Fruit fly (Drosophila melanogaster) whole organism, adult: Measurements from ENCODE around the gene CG15012.

Experiments
- CG12768 ChIP-seq: fragments of 200-800 bp; sonication (Bioruptor generic); optimal IDR thresholded peaks from 2 replicates; lab custom pipeline; 2017; ENCODE audit warnings: missing biosample characterization, missing genetic modification characterization, mild to moderate bottlenecking, moderate library complexity, missing genetic modification reagents
- CG14711 ChIP-seq: fragments of 200-800 bp; sonication (Bioruptor generic); optimal IDR thresholded peaks from 2 replicates; lab custom pipeline; 2018; ENCODE audit warnings: missing biosample characterization, mild to moderate bottlenecking, missing genetic modification characterization, moderate library complexity
- CG1620 ChIP-seq: fragments of 200-800 bp; sonication (Bioruptor generic); optimal IDR thresholded peaks from 2 replicates; lab custom pipeline; 2016; ENCODE audit warnings: missing biosample characterization, missing genetic modification characterization
- CG7045 ChIP-seq: fragments of 200-800 bp; sonication (Bioruptor generic); optimal IDR thresholded peaks from 2 replicates; lab custom pipeline; 2017; ENCODE audit warnings: missing biosample characterization, mild to moderate bottlenecking, missing genetic modification characterization
- Hr96 ChIP-seq: fragments of 200-800 bp; sonication (Bioruptor generic); optimal IDR thresholded peaks from 2 replicates; lab custom pipeline; 2016; ENCODE audit warnings: missing biosample characterization, missing genetic modification characterization
- bab1 ChIP-seq: fragments of 200-800 bp; sonication (Bioruptor generic); optimal IDR thresholded peaks from 3 replicates; lab custom pipeline; 2019; ENCODE audit warnings: missing biosample characterization, mild to moderate bottlenecking, missing genetic modification characterization, moderate library complexity
- cic ChIP-seq: fragments of 200-800 bp; sonication (Bioruptor generic); optimal IDR thresholded peaks from 2 replicates; lab custom pipeline; 2017; ENCODE audit warnings: missing biosample characterization, mild to moderate bottlenecking, missing genetic modification characterization, moderate library complexity
- cnc ChIP-seq, 2 experiments: fragments of >200 bp; optimal IDR thresholded peaks; 2 replicates each; lab custom pipeline; 2017
- kay ChIP-seq: fragments of 200-800 bp; sonication (Bioruptor generic); peaks from one replicate; lab custom pipeline; 2016; ENCODE audit warnings: missing biosample characterization, missing genetic modification characterization, borderline replicate concordance
- ovo ChIP-seq: fragments of 200-800 bp; sonication (Bioruptor generic); optimal IDR thresholded peaks from 2 replicates; lab custom pipeline; 2016; ENCODE audit warnings: missing biosample characterization, missing genetic modification characterization
- pad ChIP-seq: fragments of 200-800 bp; sonication (Bioruptor generic); optimal IDR thresholded peaks from 3 replicates; lab custom pipeline; 2017; ENCODE audit warnings: missing biosample characterization, missing genetic modification characterization, mild to moderate bottlenecking, moderate library complexity, missing genetic modification reagents
- toe ChIP-seq: fragments of 200-800 bp; sonication (Bioruptor generic); optimal IDR thresholded peaks from 2 replicates; lab custom pipeline; 2016; ENCODE audit warnings: missing biosample characterization, missing genetic modification characterization

dm6 chr3L:4288591-4289056 lies 3.4 kb downstream of the CG15012 start, which contains the start of gene Hexo1:
- no peak for TF ChIP-seq pad
- TF ChIP-seq CG14711 = peak; percentile 54
- TF ChIP-seq Hr96 (GFP tag; lab: Kevin White, UChicago) = no peak
- TF ChIP-seq ovo (GFP tag; lab: Kevin White, UChicago) = no peak
- no peak for TF ChIP-seq toe (GFP tag; lab: Kevin White, UChicago)
- TF ChIP-seq CG7045 (GFP tag; lab: Kevin White, UChicago) = no peak
- peak; percentile 76 for TF ChIP-seq cic (GFP tag; lab: Kevin White, UChicago)
- TF ChIP-seq bab1 (GFP tag; lab: Kevin White, UChicago) = no peak
- TF ChIP-seq CG12768 (GFP tag; lab: Kevin White, UChicago) = peak; percentile 68
- TF ChIP-seq CG1620 (GFP tag; lab: Kevin White, UChicago) = no peak
- TF ChIP-seq cnc (optimal IDR thresholded peaks at IDR 0.05; lab: Kevin White, UChicago) = no peak
- TF ChIP-seq kay = no peak
